Worm (Caenorhabditis elegans) whole organism, L4 larva: ENCODE data around the gene dnpp-1.

Experiments
- F10B5.3 ChIP-seq: sonication (generic microtip); optimal IDR thresholded peaks from 2 replicates; lab custom pipeline; 2016; ENCODE audit warnings: mild to moderate bottlenecking, missing genetic modification characterization, missing compliant biosample characterization
- F49E8.2 ChIP-seq: sonication (generic microtip); optimal IDR thresholded peaks from 2 replicates; lab custom pipeline; 2016; ENCODE audit warnings: missing compliant biosample characterization, mild to moderate bottlenecking, missing genetic modification characterization, borderline replicate concordance
- T20F7.1 ChIP-seq: fragments of 200-800 bp; sonication (Bioruptor generic); optimal IDR thresholded peaks from 2 replicates; lab custom pipeline; 2018; ENCODE audit warnings: mild to moderate bottlenecking, missing genetic modification characterization, missing compliant biosample characterization
- aha-1 ChIP-seq: fragments of 150-350 bp; peaks from one replicate; lab custom pipeline; 2014; ENCODE audit warnings: missing biosample characterization, missing genetic modification characterization
- attf-4 ChIP-seq: sonication (generic microtip); optimal IDR thresholded peaks from 3 replicates; lab custom pipeline; 2017; ENCODE audit warnings: missing biosample characterization, missing genetic modification characterization
- ceh-20 ChIP-seq: fragments of 200-800 bp; sonication (Bioruptor generic); IDR thresholded peaks from 2 replicates; pipeline ENCODE4 v1.3.6; 2022; ENCODE audit warnings: missing genetic modification reagents, missing genetic modification characterization, missing compliant biosample characterization
- ceh-28 ChIP-seq: fragments of 150-350 bp; optimal IDR thresholded peaks from 2 replicates; lab custom pipeline; 2014; ENCODE audit warnings: missing biosample characterization, missing genetic modification reagents, missing genetic modification characterization
- daf-16 ChIP-seq, 3 experiments: sonication (generic microtip); optimal IDR thresholded peaks; 2 replicates each; lab custom pipeline; 2016 to 2017; ENCODE audit warnings: missing genetic modification characterization in 3 of 3, missing genetic modification reagents in 3 of 3, mild to moderate bottlenecking in 2 of 3, missing compliant biosample characterization in 2 of 3, missing biosample characterization in 1 of 3, moderate library complexity in 1 of 3
- daf-19 ChIP-seq: fragments of 200-800 bp; sonication (Bioruptor generic); conservative IDR thresholded peaks from 2 replicates; pipeline ENCODE4 v1.3.6; 2022; ENCODE audit warnings: missing genetic modification characterization, missing compliant biosample characterization
- dmd-6 ChIP-seq: fragments of 200-800 bp; sonication (Bioruptor generic); IDR thresholded peaks from 2 replicates; pipeline ENCODE4 v1.3.6; 2022; ENCODE audit warnings: missing genetic modification reagents, missing genetic modification characterization, missing compliant biosample characterization
- dve-1 ChIP-seq: sonication (generic microtip); optimal IDR thresholded peaks from 2 replicates; lab custom pipeline; 2017; ENCODE audit warnings: antibody characterized with exemption, mild to moderate bottlenecking, missing genetic modification characterization, missing compliant biosample characterization; ENCODE audit not compliant: insufficient read depth
- hlh-11 ChIP-seq: fragments of 200-800 bp; sonication (Bioruptor generic); optimal IDR thresholded peaks from 2 replicates; lab custom pipeline; 2018; ENCODE audit warnings: mild to moderate bottlenecking, missing genetic modification characterization, missing compliant biosample characterization
- lin-38 ChIP-seq: fragments of 200-800 bp; sonication (Bioruptor generic); IDR thresholded peaks from 2 replicates; pipeline ENCODE4 v1.3.6; 2022; ENCODE audit warnings: missing genetic modification reagents, missing genetic modification characterization, missing compliant biosample characterization
- mdl-1 ChIP-seq, 2 experiments: fragments of 150-350 bp in 1 of 2; sonication (generic microtip) in 1 of 2; optimal IDR thresholded peaks; 2 replicates each; lab custom pipeline; 2014 to 2017; ENCODE audit warnings: missing biosample characterization in 2 of 2, missing genetic modification characterization in 2 of 2
- mes-2 ChIP-seq: sonication (generic microtip); optimal IDR thresholded peaks from 2 replicates; lab custom pipeline; 2016; ENCODE audit warnings: missing genotype, mild to moderate bottlenecking, missing genetic modification characterization, missing compliant biosample characterization; ENCODE audit not compliant: poor library complexity, severe bottlenecking
- mxl-3 ChIP-seq: fragments of 200-800 bp; sonication (Bioruptor generic); optimal IDR thresholded peaks from 2 replicates; lab custom pipeline; 2018; ENCODE audit warnings: mild to moderate bottlenecking, missing genetic modification characterization, missing compliant biosample characterization
- nhr-11 ChIP-seq: fragments of 150-350 bp; optimal IDR thresholded peaks from 2 replicates; lab custom pipeline; 2014; ENCODE audit warnings: missing biosample characterization, missing genetic modification characterization
- nhr-237 ChIP-seq: sonication (generic microtip); optimal IDR thresholded peaks from 2 replicates; lab custom pipeline; 2017; ENCODE audit warnings: missing biosample characterization, missing genetic modification characterization
- nhr-41 ChIP-seq: fragments of 200-800 bp; sonication (Bioruptor generic); IDR thresholded peaks from 2 replicates; pipeline ENCODE4 v1.3.6; 2022; ENCODE audit warnings: missing genetic modification reagents, missing genetic modification characterization, missing compliant biosample characterization
- nhr-48 ChIP-seq: sonication (generic microtip); optimal IDR thresholded peaks from 2 replicates; lab custom pipeline; 2016; ENCODE audit warnings: mild to moderate bottlenecking, missing genetic modification characterization, missing compliant biosample characterization
- php-3 ChIP-seq: fragments of 200-800 bp; sonication (Bioruptor generic); IDR thresholded peaks from 2 replicates; pipeline ENCODE4 v1.3.6; 2022; ENCODE audit warnings: missing genetic modification reagents, missing genetic modification characterization, missing compliant biosample characterization
- snpc-1.2 ChIP-seq: fragments of 200-800 bp; sonication (Bioruptor generic); IDR thresholded peaks from 2 replicates; pipeline ENCODE4 v1.3.6; 2022; ENCODE audit warnings: missing genetic modification reagents, missing genetic modification characterization, missing compliant biosample characterization
- tra-1 ChIP-seq: fragments of 200-800 bp; sonication (Bioruptor generic); IDR thresholded peaks from 2 replicates; pipeline ENCODE4 v1.3.6; 2022; ENCODE audit warnings: missing genetic modification reagents, missing genetic modification characterization, missing compliant biosample characterization
- unc-62 ChIP-seq, 3 experiments: fragments of 150-350 bp in 1 of 3; sonication (generic microtip); optimal IDR thresholded peaks in 2 of 3; peaks in 1 of 3; 1 replicate in 1 of 3; 2 replicates in 2 of 3; lab custom pipeline; 2014 to 2017; ENCODE audit warnings: missing biosample characterization in 3 of 3, missing genetic modification characterization in 3 of 3, missing genetic modification reagents in 3 of 3, missing genotype in 1 of 3

The dnpp-1 gene

DNA sequence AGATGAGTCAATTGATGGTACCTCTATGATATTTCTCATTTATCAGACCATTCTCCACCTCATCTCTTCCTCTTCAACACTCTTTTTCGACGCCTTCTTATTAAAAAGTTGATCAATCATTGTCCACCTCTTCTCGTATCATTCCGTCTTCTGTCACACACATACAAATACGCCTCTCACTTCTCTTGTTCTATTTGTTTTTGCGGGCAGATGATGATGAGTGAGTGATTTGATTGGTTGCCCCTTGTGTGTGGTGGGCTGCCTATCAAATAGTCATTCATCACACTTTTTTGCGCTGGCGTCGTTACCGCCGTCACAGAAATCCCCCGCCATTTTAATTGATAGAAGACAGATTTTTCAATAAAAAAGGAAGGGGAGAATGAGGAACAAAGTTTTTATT lies 50.9 kb downstream of the dnpp-1 start (continued):
- no peak for TF ChIP-seq lin-38 (GFP tag; lab: Robert Waterston, UW)
- peak; percentile 45 for TF ChIP-seq dmd-6 (GFP tag; lab: Robert Waterston, UW)
- TF ChIP-seq ceh-20, result peak; percentile 65; the same call in 1 of the 2 replicates
- peak in 1 of 2 experiments; percentile 25 for TF ChIP-seq mdl-1 (tag; optimal IDR thresholded peaks at IDR 0.05; lab: Kevin White, UChicago)
- no peak for TF ChIP-seq snpc-1.2 (GFP tag; lab: Robert Waterston, UW)
- peak; percentile 63 for TF ChIP-seq mxl-3 (GFP tag; lab: Kevin White, UChicago)
- no peak for TF ChIP-seq F49E8.2 (tag; lab: Kevin White, UChicago)
- no peak for TF ChIP-seq nhr-237 (tag; lab: Kevin White, UChicago)
- no peak for TF ChIP-seq daf-19
- no peak for TF ChIP-seq T20F7.1 (GFP tag; lab: Kevin White, UChicago)
- peak; percentile 9 for TF ChIP-seq aha-1 (tag; lab: Kevin White, UChicago)
- TF ChIP-seq nhr-11 (tag; lab: Kevin White, UChicago), result no peak
- no peak for TF ChIP-seq php-3 (GFP tag; lab: Robert Waterston, UW)
- no peak for TF ChIP-seq mes-2 (tag; lab: Kevin White, UChicago)
- TF ChIP-seq dve-1 (tag; lab: Kevin White, UChicago), result peak; percentile 17
- TF ChIP-seq hlh-11 (tag; lab: Kevin White, UChicago), result peak; percentile 73
- TF ChIP-seq attf-4 (tag; lab: Kevin White, UChicago), result no peak
- no peak for TF ChIP-seq tra-1 (GFP tag; lab: Robert Waterston, UW)
- TF ChIP-seq ceh-28 (tag; lab: Kevin White, UChicago), result no peak
- no peak for TF ChIP-seq F10B5.3 (tag; lab: Kevin White, UChicago)
- TF ChIP-seq nhr-48 (tag; lab: Kevin White, UChicago), result no peak
- TF ChIP-seq, all 104 proteins: peak for 10

DNA sequence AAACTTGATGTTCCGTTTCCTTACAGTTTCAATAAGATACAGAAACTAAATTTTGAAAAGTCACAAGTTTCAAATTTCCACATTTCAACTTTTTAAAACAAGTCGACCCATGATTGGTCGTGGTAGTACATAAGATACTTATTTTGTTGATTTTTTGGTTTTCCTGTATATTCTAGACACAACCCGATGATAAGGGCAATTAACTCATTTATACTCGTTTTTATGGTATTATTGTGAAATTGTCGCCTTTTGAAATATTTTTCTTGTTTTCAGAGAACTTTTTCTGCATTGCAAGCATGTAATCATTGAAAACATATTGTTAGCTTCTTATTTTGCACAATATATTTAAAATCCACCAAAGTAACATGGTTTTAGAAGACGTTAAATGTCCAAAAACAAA lies 51.6 kb downstream of the dnpp-1 start:
- TF ChIP-seq nhr-41 (GFP tag; lab: Robert Waterston, UW) (no peak), unc-62 (GFP tag; optimal IDR thresholded peaks at IDR 0.05 in 1 of 2; lab: Kevin White, UChicago) (peak in 1 of 2 experiments; percentile 1), unc-62 (tag; optimal IDR thresholded peaks at IDR 0.05; lab: Kevin White, UChicago) (no peak), daf-16 (GFP tag; optimal IDR thresholded peaks at IDR 0.05; lab: Kevin White, UChicago) (no peak), daf-16 (tag; optimal IDR thresholded peaks at IDR 0.05; lab: Kevin White, UChicago) (peak; percentile 63)
